Worm (Caenorhabditis elegans) whole organism, midembryonic: Measurements from ENCODE around the gene F31E3.6.

Experiments
- T22C8.4 ChIP-seq: fragments of 200-800 bp; sonication (Bioruptor generic); IDR thresholded peaks from 2 replicates; pipeline ENCODE4 v1.3.6; 2022; ENCODE audit warnings: missing genetic modification characterization, missing compliant biosample characterization
- cog-1 ChIP-seq: sonication (generic microtip); optimal IDR thresholded peaks from 2 replicates; lab custom pipeline; 2016; ENCODE audit warnings: missing genetic modification characterization, missing compliant biosample characterization
- flt-1 ChIP-seq: fragments of 200-800 bp; sonication (Bioruptor generic); IDR thresholded peaks from 2 replicates; pipeline ENCODE4 v1.3.6; 2022; ENCODE audit warnings: missing genetic modification characterization, missing compliant biosample characterization
- klf-2 ChIP-seq: fragments of 200-800 bp; sonication (Bioruptor generic); conservative IDR thresholded peaks from 2 replicates; pipeline ENCODE4 v1.3.6; 2022; ENCODE audit warnings: missing genetic modification reagents, missing genetic modification characterization, missing compliant biosample characterization
- med-1 ChIP-seq: sonication (generic microtip); optimal IDR thresholded peaks from 2 replicates; lab custom pipeline; 2017; ENCODE audit warnings: missing genetic modification characterization, mild to moderate bottlenecking, missing compliant biosample characterization, antibody characterized with exemption, missing genetic modification reagents; ENCODE audit not compliant: insufficient read depth
- ref-1 ChIP-seq: fragments of 200-800 bp; sonication (Bioruptor generic); conservative IDR thresholded peaks from 2 replicates; pipeline ENCODE4 v1.3.6; 2022; ENCODE audit warnings: missing genetic modification reagents, missing genetic modification characterization, missing compliant biosample characterization
- tab-1 ChIP-seq: fragments of 200-800 bp; sonication (Bioruptor generic); IDR thresholded peaks from 2 replicates; pipeline ENCODE4 v1.3.6; 2022; ENCODE audit warnings: missing genetic modification characterization, missing compliant biosample characterization
- ztf-23 ChIP-seq: fragments of 200-800 bp; sonication (Bioruptor generic); IDR thresholded peaks from 2 replicates; pipeline ENCODE4 v1.3.6; 2022; ENCODE audit warnings: missing genetic modification reagents, missing genetic modification characterization, missing compliant biosample characterization
- ztf-29 ChIP-seq: fragments of 200-800 bp; sonication (Bioruptor generic); IDR thresholded peaks from 2 replicates; pipeline ENCODE4 v1.3.6; 2022; ENCODE audit warnings: missing genetic modification reagents, missing genetic modification characterization, missing compliant biosample characterization

DNA sequence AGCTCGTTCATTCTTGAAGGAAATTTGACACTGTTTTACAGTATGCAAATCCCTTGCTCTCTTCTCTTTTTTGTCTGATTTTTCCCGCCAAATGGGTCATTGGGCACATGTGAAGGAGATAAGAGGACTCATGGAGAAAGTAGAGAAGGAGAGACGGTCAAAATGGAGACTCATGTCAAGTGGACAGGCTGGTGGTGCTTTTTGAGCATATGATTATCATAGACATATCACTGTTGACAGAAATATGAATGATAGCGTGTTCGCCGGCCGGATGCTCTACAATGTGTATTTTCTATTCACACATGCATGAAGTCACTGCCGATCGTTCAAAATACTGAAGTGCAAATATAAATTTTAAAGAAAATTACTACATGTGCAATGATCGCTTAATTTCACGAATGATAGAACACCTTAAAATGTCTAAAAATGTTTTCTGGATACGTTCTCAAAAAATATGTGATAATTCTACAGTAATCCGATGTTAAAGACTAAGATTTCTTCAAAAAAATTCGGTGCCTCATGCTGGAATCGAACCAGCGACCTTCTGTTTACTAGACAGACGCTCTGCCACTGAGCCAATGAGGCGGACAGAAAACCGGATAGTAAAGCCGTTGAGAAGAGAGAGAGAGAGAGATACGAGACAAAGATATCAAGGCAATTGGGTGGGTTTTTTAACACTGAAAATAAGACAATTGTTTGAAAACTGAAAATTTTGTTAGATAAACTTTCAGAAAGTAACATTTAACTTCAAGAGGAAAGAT is 48.3 kb downstream of the F31E3.6 start:
- TF ChIP-seq klf-2 (GFP tag; lab: Robert Waterston, UW) (no peak), med-1 (GFP tag; lab: Kevin White, UChicago) (no peak), ref-1 (GFP tag; lab: Robert Waterston, UW) (0 out of 2 replicates have a peak, but pooled peaks have one; percentile 31), ztf-29 (GFP tag; lab: Robert Waterston, UW) (peak; percentile 38; the same call in 1 of the 2 replicates), T22C8.4 (GFP tag; lab: Robert Waterston, UW) (peak; percentile 55; the same call in 1 of the 2 replicates), ztf-23 (0 out of 2 replicates have a peak, but pooled peaks have one; percentile 11), tab-1 (GFP tag; lab: Robert Waterston, UW) (peak; percentile 76; the same call in 1 of the 2 replicates), flt-1 (GFP tag; lab: Robert Waterston, UW) (peak; percentile 80), cog-1 (tag; lab: Kevin White, UChicago) (no peak)
